Fruit fly (Drosophila melanogaster) whole organism, embryonic: Measurements from ENCODE around the gene CG42494.
A peak's percentile ranks its signal among the peaks of the same experiment; 100 is the strongest.

Experiments used
- Aef1 ChIP-seq: fragments of 200-800 bp; sonication (Bioruptor generic); IDR thresholded peaks from 3 replicates; pipeline ENCODE4 v1.3.6; 2022; ENCODE audit warnings: missing biosample characterization, missing genetic modification characterization
- Antp ChIP-seq: fragments of 200-800 bp; sonication (Bioruptor generic); optimal IDR thresholded peaks from 3 replicates; lab custom pipeline; 2016; ENCODE audit warnings: missing biosample characterization, missing genetic modification characterization
- C15 ChIP-seq: fragments of 200-800 bp; sonication (Bioruptor generic); IDR thresholded peaks from 3 replicates; pipeline ENCODE4 v1.3.6; 2022; ENCODE audit warnings: missing biosample characterization, missing genetic modification characterization
- CG11085 ChIP-seq: fragments of 200-800 bp; sonication (Bioruptor generic); IDR thresholded peaks from 2 replicates; pipeline ENCODE4 v1.3.6; 2022; ENCODE audit warnings: missing biosample characterization, missing genetic modification characterization
- CG11723 ChIP-seq: fragments of 200-800 bp; sonication (Bioruptor generic); optimal IDR thresholded peaks from 2 replicates; lab custom pipeline; 2017; ENCODE audit warnings: missing biosample characterization, mild to moderate bottlenecking, missing genetic modification characterization
- CG12155 ChIP-seq: fragments of 200-800 bp; sonication (Bioruptor generic); optimal IDR thresholded peaks from 3 replicates; lab custom pipeline; 2016; ENCODE audit warnings: missing biosample characterization, missing genetic modification characterization
- CG12299 ChIP-seq: fragments of 200-800 bp; sonication (Bioruptor generic); optimal IDR thresholded peaks from 2 replicates; lab custom pipeline; 2018; ENCODE audit warnings: missing biosample characterization, mild to moderate bottlenecking, missing genetic modification characterization
- CG13123 ChIP-seq: fragments of 200-800 bp; sonication (Bioruptor generic); optimal IDR thresholded peaks from 2 replicates; lab custom pipeline; 2016; ENCODE audit warnings: missing biosample characterization, missing genetic modification characterization
- CG13424 ChIP-seq: fragments of 200-800 bp; sonication (Bioruptor generic); optimal IDR thresholded peaks from 2 replicates; lab custom pipeline; 2019; ENCODE audit warnings: missing biosample characterization, mild to moderate bottlenecking, missing genetic modification characterization, moderate library complexity
- CG13775 ChIP-seq: fragments of 200-800 bp; sonication (Bioruptor generic); optimal IDR thresholded peaks from 3 replicates; lab custom pipeline; 2017; ENCODE audit warnings: missing biosample characterization, mild to moderate bottlenecking, missing genetic modification characterization
- CG15269 ChIP-seq: fragments of 200-800 bp; sonication (Bioruptor generic); optimal IDR thresholded peaks from 2 replicates; lab custom pipeline; 2018; ENCODE audit warnings: missing biosample characterization, mild to moderate bottlenecking, missing genetic modification characterization, moderate library complexity
- CG1792 ChIP-seq: fragments of 200-800 bp; sonication (Bioruptor generic); optimal IDR thresholded peaks from 2 replicates; lab custom pipeline; 2016; ENCODE audit warnings: missing biosample characterization, missing genetic modification characterization
- CG33213 ChIP-seq: fragments of 200-800 bp; sonication (Bioruptor generic); optimal IDR thresholded peaks from 3 replicates; lab custom pipeline; 2016; ENCODE audit warnings: missing biosample characterization, missing genetic modification characterization
- CG3726 ChIP-seq: fragments of 200-800 bp; sonication (Bioruptor generic); IDR thresholded peaks from 3 replicates; pipeline ENCODE4, ENCODE4 v1.3.6; 2022; ENCODE audit warnings: missing biosample characterization, missing genetic modification characterization
- CG4854 ChIP-seq: fragments of 200-800 bp; sonication (Bioruptor generic); optimal IDR thresholded peaks from 2 replicates; lab custom pipeline; 2016; ENCODE audit warnings: missing biosample characterization, missing genetic modification characterization, inconsistent platforms
- CG5180 ChIP-seq: fragments of 200-800 bp; sonication (Bioruptor generic); optimal IDR thresholded peaks from 3 replicates; lab custom pipeline; 2017; ENCODE audit warnings: missing biosample characterization, missing genetic modification characterization, mild to moderate bottlenecking, moderate library complexity, missing genetic modification reagents
- CoRest ChIP-seq: fragments of 200-800 bp; sonication (Bioruptor generic); optimal IDR thresholded peaks from 3 replicates; lab custom pipeline; 2018; ENCODE audit warnings: missing biosample characterization, mild to moderate bottlenecking, missing genetic modification characterization, moderate library complexity
- D19A ChIP-seq: fragments of 200-800 bp; optimal IDR thresholded peaks from 3 replicates; lab custom pipeline; 2019; ENCODE audit warnings: missing biosample characterization, mild to moderate bottlenecking, missing genetic modification characterization, moderate library complexity
- Dbx ChIP-seq: fragments of 200-800 bp; sonication (Bioruptor generic); IDR thresholded peaks from 3 replicates; pipeline ENCODE4 v1.3.6; 2022; ENCODE audit warnings: missing biosample characterization, missing genetic modification characterization
- Dip2 ChIP-seq: fragments of 200-800 bp; sonication (Bioruptor generic); IDR thresholded peaks from 2 replicates; pipeline ENCODE4 v1.3.6; 2022; ENCODE audit warnings: missing biosample characterization, missing genetic modification characterization
- E2f1 ChIP-seq: fragments of 200-800 bp; sonication (Bioruptor generic); IDR thresholded peaks from 2 replicates; pipeline ENCODE4 v1.3.6; 2022; ENCODE audit warnings: missing biosample characterization, missing genetic modification characterization
- H15 ChIP-seq: fragments of 200-800 bp; sonication (Bioruptor generic); IDR thresholded peaks from 3 replicates; pipeline ENCODE4 v1.3.6; 2022; ENCODE audit warnings: missing biosample characterization, missing genetic modification characterization
- Hr78 ChIP-seq, 2 experiments: fragments of 200-800 bp in 1 of 2; fragments of >200 bp in 1 of 2; sonication (Bioruptor generic) in 1 of 2; optimal IDR thresholded peaks; 2 replicates each; lab custom pipeline; 2017 to 2019; ENCODE audit warnings: missing biosample characterization in 2 of 2, missing genetic modification characterization in 2 of 2, mild to moderate bottlenecking in 1 of 2, moderate library complexity in 1 of 2
- Kr ChIP-seq: fragments of 200-800 bp; sonication (Bioruptor generic); optimal IDR thresholded peaks from 2 replicates; lab custom pipeline; 2017; ENCODE audit warnings: missing biosample characterization, mild to moderate bottlenecking, missing genetic modification characterization
- Lpt ChIP-seq: fragments of >200 bp; optimal IDR thresholded peaks from 2 replicates; lab custom pipeline; 2018; ENCODE audit warnings: missing biosample characterization, missing genetic modification characterization
- MESR4 ChIP-seq: fragments of 200-800 bp; sonication (Bioruptor generic); optimal IDR thresholded peaks from 2 replicates; lab custom pipeline; 2018; ENCODE audit warnings: missing biosample characterization, mild to moderate bottlenecking, missing genetic modification characterization, moderate library complexity
- Myb ChIP-seq: fragments of 200-800 bp; sonication (Bioruptor generic); optimal IDR thresholded peaks from 2 replicates; lab custom pipeline; 2016; ENCODE audit warnings: missing biosample characterization, missing genetic modification characterization
- Nf-YA ChIP-seq: fragments of 200-800 bp; sonication (Bioruptor generic); IDR thresholded peaks from 2 replicates; pipeline ENCODE4 v1.3.6; 2022; ENCODE audit warnings: missing biosample characterization, missing genetic modification characterization
- Oli ChIP-seq: fragments of 200-800 bp; sonication (Bioruptor generic); optimal IDR thresholded peaks from 2 replicates; lab custom pipeline; 2018; ENCODE audit warnings: missing biosample characterization, mild to moderate bottlenecking, missing genetic modification characterization, moderate library complexity
- Opbp ChIP-seq: fragments of 200-800 bp; sonication (Bioruptor generic); IDR thresholded peaks from 3 replicates; pipeline ENCODE4 v1.3.6; 2022; ENCODE audit warnings: missing biosample characterization, missing genetic modification characterization; ENCODE audit not compliant: partially characterized antibody
- Scr ChIP-seq: fragments of 200-800 bp; sonication (Bioruptor generic); IDR thresholded peaks from 2 replicates; pipeline ENCODE4 v1.3.6; 2022; ENCODE audit warnings: missing biosample characterization, missing genetic modification characterization; ENCODE audit not compliant: partially characterized antibody
- Side ChIP-seq: fragments of 200-800 bp; sonication (Bioruptor generic); optimal IDR thresholded peaks from 2 replicates; lab custom pipeline; 2016; ENCODE audit warnings: missing biosample characterization, missing genetic modification characterization
- Sin3A ChIP-seq: fragments of >200 bp; optimal IDR thresholded peaks from 2 replicates; lab custom pipeline; 2018
- YL-1 ChIP-seq: fragments of 200-800 bp; sonication (Bioruptor generic); optimal IDR thresholded peaks from 3 replicates; lab custom pipeline; 2017; ENCODE audit warnings: missing biosample characterization, mild to moderate bottlenecking, missing genetic modification characterization
- ac ChIP-seq: fragments of 200-800 bp; sonication (Bioruptor generic); optimal IDR thresholded peaks from 3 replicates; lab custom pipeline; 2017; ENCODE audit warnings: missing biosample characterization, mild to moderate bottlenecking, missing genetic modification characterization
- cato ChIP-seq: fragments of 200-800 bp; sonication (Bioruptor generic); optimal IDR thresholded peaks from 2 replicates; lab custom pipeline; 2016; ENCODE audit warnings: missing biosample characterization, missing genetic modification characterization, borderline replicate concordance
- ci ChIP-seq: fragments of 200-800 bp; sonication (Bioruptor generic); IDR thresholded peaks from 3 replicates; pipeline ENCODE4 v1.3.6; 2022; ENCODE audit warnings: missing biosample characterization, missing genetic modification characterization
- dimm ChIP-seq: fragments of 200-800 bp; sonication (Bioruptor generic); IDR thresholded peaks from 2 replicates; pipeline ENCODE4 v1.3.6; 2022; ENCODE audit warnings: missing biosample characterization, missing genetic modification characterization
- dm ChIP-seq: fragments of 200-800 bp; sonication (Bioruptor generic); optimal IDR thresholded peaks from 3 replicates; lab custom pipeline; 2016; ENCODE audit warnings: missing biosample characterization, missing genetic modification characterization
- hbn ChIP-seq: fragments of 200-800 bp; sonication (Bioruptor generic); IDR thresholded peaks from 2 replicates; pipeline ENCODE4 v1.3.6; 2022; ENCODE audit warnings: missing biosample characterization, missing genetic modification characterization; ENCODE audit not compliant: partially characterized antibody
- jumu ChIP-seq: fragments of 200-800 bp; sonication (Bioruptor generic); optimal IDR thresholded peaks from 3 replicates; lab custom pipeline; 2016; ENCODE audit warnings: missing biosample characterization, missing genetic modification characterization
- klu ChIP-seq: fragments of 200-800 bp; sonication (Bioruptor generic); IDR thresholded peaks from 2 replicates; pipeline ENCODE4 v1.3.6; 2022; ENCODE audit warnings: missing biosample characterization, missing genetic modification characterization
- nerfin-2 ChIP-seq: fragments of 200-800 bp; sonication (Bioruptor generic); IDR thresholded peaks from 2 replicates; pipeline ENCODE4 v1.3.6; 2022; ENCODE audit warnings: missing biosample characterization, missing genetic modification characterization; ENCODE audit not compliant: partially characterized antibody
- pros ChIP-seq: fragments of 200-800 bp; sonication (Bioruptor generic); optimal IDR thresholded peaks from 3 replicates; lab custom pipeline; 2019; ENCODE audit warnings: missing biosample characterization, mild to moderate bottlenecking, missing genetic modification characterization, moderate library complexity
- ranshi ChIP-seq: fragments of 200-800 bp; sonication (Bioruptor generic); IDR thresholded peaks from 2 replicates; pipeline ENCODE4 v1.3.6; 2022; ENCODE audit warnings: missing biosample characterization, missing genetic modification characterization
- salm ChIP-seq: fragments of 200-800 bp; sonication (Bioruptor generic); optimal IDR thresholded peaks from 2 replicates; lab custom pipeline; 2018; ENCODE audit warnings: missing biosample characterization, mild to moderate bottlenecking, missing genetic modification characterization
- sisA ChIP-seq: fragments of 200-800 bp; sonication (Bioruptor generic); IDR thresholded peaks from 2 replicates; pipeline ENCODE4 v1.3.6; 2022; ENCODE audit warnings: missing biosample characterization, missing genetic modification characterization
- sug ChIP-seq: fragments of 200-800 bp; optimal IDR thresholded peaks from 2 replicates; lab custom pipeline; 2019; ENCODE audit warnings: missing biosample characterization, mild to moderate bottlenecking, missing genetic modification characterization, moderate library complexity
- tap ChIP-seq: fragments of 200-800 bp; optimal IDR thresholded peaks from 3 replicates; lab custom pipeline; 2019; ENCODE audit warnings: missing biosample characterization, mild to moderate bottlenecking, missing genetic modification characterization, moderate library complexity
- wor ChIP-seq: fragments of 200-800 bp; sonication (Bioruptor generic); IDR thresholded peaks from 2 replicates; pipeline ENCODE4 v1.3.6; 2022; ENCODE audit warnings: missing biosample characterization, missing genetic modification characterization
- yki ChIP-seq: fragments of >200 bp; optimal IDR thresholded peaks from 3 replicates; lab custom pipeline; 2018
- zfh2 ChIP-seq: fragments of 200-800 bp; sonication (Bioruptor generic); optimal IDR thresholded peaks from 2 replicates; lab custom pipeline; 2016; ENCODE audit warnings: missing biosample characterization, missing genetic modification characterization

CG42494 gene

dm6 chr3L:3192912-3193311, 8.7 kb downstream of the CG42494 start, which contains the start of gene Hsp83 (continued):
- peak; percentile 90 for TF ChIP-seq Antp (GFP tag; lab: Kevin White, UChicago)
- peak; percentile 98 for TF ChIP-seq CG12299
- TF ChIP-seq dimm, result peak; percentile 75
- peak; percentile 66 for TF ChIP-seq cato
- TF ChIP-seq Kr (GFP tag; lab: Kevin White, UChicago), result peak; percentile 94
- peak; percentile 92 for TF ChIP-seq sug (tag; lab: Kevin White, UChicago)
- no peak for TF ChIP-seq Scr
- peak; percentile 63; the same call in 1 of the 2 replicates for TF ChIP-seq klu (GFP tag; lab: Robert Waterston, UW)
- TF ChIP-seq Side (GFP tag; lab: Kevin White, UChicago), result peak; percentile 98
- TF ChIP-seq hbn (GFP tag; lab: Robert Waterston, UW), result no peak
- TF ChIP-seq CG13123 (GFP tag; lab: Kevin White, UChicago), result peak; percentile 77
- peak; percentile 61 for TF ChIP-seq CoRest
- peak; percentile 72 for TF ChIP-seq CG13424 (tag; lab: Kevin White, UChicago)
- peak; percentile 95 for TF ChIP-seq CG4854
- TF ChIP-seq CG33213 (GFP tag; lab: Kevin White, UChicago), result peak; percentile 98
- peak; percentile 38; the same call in 1 of the 2 replicates for TF ChIP-seq sisA (GFP tag; lab: Robert Waterston, UW)
- no peak for TF ChIP-seq Dip2 (GFP tag; lab: Robert Waterston, UW)
- TF ChIP-seq wor (GFP tag; lab: Robert Waterston, UW), result peak; percentile 41; the same call in 1 of the 2 replicates
- peak; percentile 57; the same call in 2 of the 3 replicates for TF ChIP-seq Opbp (GFP tag; lab: Robert Waterston, UW)
- peak; percentile 92 for TF ChIP-seq CG5180
- TF ChIP-seq pros, result peak; percentile 82
- no peak for TF ChIP-seq Lpt
- peak; percentile 95 for TF ChIP-seq CG15269 (tag; lab: Kevin White, UChicago)
- TF ChIP-seq H15 (GFP tag; lab: Robert Waterston, UW), result peak; percentile 92
- TF ChIP-seq yki (lab: Kevin White, UChicago), result no peak
- TF ChIP-seq ci (GFP tag; lab: Robert Waterston, UW), result peak; percentile 99
- no peak for TF ChIP-seq Hr78 (GFP tag; optimal IDR thresholded peaks at IDR 0.05; lab: Kevin White, UChicago)
- peak; percentile 95 for TF ChIP-seq Dbx
- peak; percentile 93 for TF ChIP-seq ac (GFP tag; lab: Kevin White, UChicago)
- TF ChIP-seq CG13775 (GFP tag; lab: Kevin White, UChicago), result peak; percentile 95
- TF ChIP-seq nerfin-2 (GFP tag; lab: Robert Waterston, UW), result no peak
- peak; percentile 88 for TF ChIP-seq jumu (GFP tag; lab: Kevin White, UChicago)
- TF ChIP-seq Sin3A, result no peak
- TF ChIP-seq E2f1 (GFP tag; lab: Robert Waterston, UW), result peak; percentile 87
- peak; percentile 69 for TF ChIP-seq D19A (tag; lab: Kevin White, UChicago)
- TF ChIP-seq YL-1 (GFP tag; lab: Kevin White, UChicago), result peak; percentile 100
- TF ChIP-seq CG11723, result peak; percentile 98
- TF ChIP-seq CG3726, result peak; percentile 90
- TF ChIP-seq tap, result peak; percentile 92
- TF ChIP-seq C15 (GFP tag; lab: Robert Waterston, UW), result peak; percentile 80; the same call in 2 of the 3 replicates
- TF ChIP-seq dm (GFP tag; lab: Kevin White, UChicago), result peak; percentile 94
- TF ChIP-seq Aef1 (GFP tag; lab: Robert Waterston, UW), result peak; percentile 65
- peak; percentile 87 for TF ChIP-seq CG11085 (GFP tag; lab: Robert Waterston, UW)
- no peak for TF ChIP-seq Myb (GFP tag; lab: Kevin White, UChicago)
- TF ChIP-seq CG1792 (GFP tag; lab: Kevin White, UChicago), result peak; percentile 87
- peak; percentile 81 for TF ChIP-seq zfh2
- TF ChIP-seq Nf-YA (GFP tag; lab: Robert Waterston, UW), result peak; percentile 92
- peak; percentile 89 for TF ChIP-seq salm (tag; lab: Kevin White, UChicago)
- peak; percentile 92 for TF ChIP-seq MESR4 (GFP tag; lab: Kevin White, UChicago)
- TF ChIP-seq ranshi (GFP tag; lab: Robert Waterston, UW), result peak; percentile 92
- TF ChIP-seq Oli (tag; lab: Kevin White, UChicago), result peak; percentile 86
- TF ChIP-seq CG12155 (GFP tag; lab: Kevin White, UChicago), result peak; percentile 74
